Fruit fly (Drosophila melanogaster) whole organism, prepupa: ENCODE results near the gene Ucp4B.

Experiments used
- Blimp-1 ChIP-seq: fragments of 200-800 bp; sonication (Bioruptor generic); optimal IDR thresholded peaks from 3 replicates; lab custom pipeline; 2017; ENCODE audit warnings: missing biosample characterization, missing genetic modification characterization, mild to moderate bottlenecking, moderate library complexity, missing genetic modification reagents
- CG10669 ChIP-seq: fragments of 200-800 bp; sonication (Bioruptor generic); optimal IDR thresholded peaks from 3 replicates; lab custom pipeline; 2018; ENCODE audit warnings: missing biosample characterization, mild to moderate bottlenecking, missing genetic modification characterization, moderate library complexity
- CG11902 ChIP-seq: fragments of 200-800 bp; sonication (Bioruptor generic); optimal IDR thresholded peaks from 3 replicates; lab custom pipeline; 2016; ENCODE audit warnings: missing biosample characterization, missing genetic modification characterization
- CG15336 ChIP-seq: fragments of 200-800 bp; sonication (Bioruptor generic); IDR thresholded peaks from 2 replicates; pipeline ENCODE4 v1.3.6; 2022; ENCODE audit warnings: missing biosample characterization, missing genetic modification characterization
- CG1621 ChIP-seq: fragments of 200-800 bp; sonication (Bioruptor generic); optimal IDR thresholded peaks from 3 replicates; lab custom pipeline; 2018; ENCODE audit warnings: missing biosample characterization, mild to moderate bottlenecking, missing genetic modification characterization
- CG16779 ChIP-seq: fragments of 200-800 bp; sonication (Bioruptor generic); optimal IDR thresholded peaks from 3 replicates; lab custom pipeline; 2017; ENCODE audit warnings: missing biosample characterization, mild to moderate bottlenecking, missing genetic modification characterization
- CG32006 ChIP-seq: fragments of 200-800 bp; sonication (Bioruptor generic); optimal IDR thresholded peaks from 3 replicates; lab custom pipeline; 2017; ENCODE audit warnings: missing biosample characterization, mild to moderate bottlenecking, missing genetic modification characterization
- CG4318 ChIP-seq: fragments of 200-800 bp; sonication (Bioruptor generic); optimal IDR thresholded peaks from 3 replicates; lab custom pipeline; 2017; ENCODE audit warnings: missing biosample characterization, mild to moderate bottlenecking, missing genetic modification characterization
- CG6276 ChIP-seq: fragments of 200-800 bp; sonication (Bioruptor generic); optimal IDR thresholded peaks from 2 replicates; lab custom pipeline; 2017; ENCODE audit warnings: missing biosample characterization, mild to moderate bottlenecking, missing genetic modification characterization
- CG6808 ChIP-seq: fragments of 200-800 bp; sonication (Bioruptor generic); optimal IDR thresholded peaks from 3 replicates; lab custom pipeline; 2017; ENCODE audit warnings: missing biosample characterization, missing genetic modification characterization, mild to moderate bottlenecking, moderate library complexity, missing genetic modification reagents
- CG6854 ChIP-seq: fragments of 200-800 bp; sonication (Bioruptor generic); optimal IDR thresholded peaks from 2 replicates; lab custom pipeline; 2017; ENCODE audit warnings: missing biosample characterization, mild to moderate bottlenecking, missing genetic modification characterization
- CG7368 ChIP-seq: fragments of 200-800 bp; sonication (Bioruptor generic); optimal IDR thresholded peaks from 3 replicates; lab custom pipeline; 2016; ENCODE audit warnings: missing biosample characterization, missing genetic modification characterization
- CG8119 ChIP-seq: fragments of 200-800 bp; sonication (Bioruptor generic); IDR thresholded peaks from 3 replicates; pipeline ENCODE4 v1.3.6; 2022; ENCODE audit warnings: missing biosample characterization, missing genetic modification characterization
- CG8319 ChIP-seq: fragments of 200-800 bp; sonication (Bioruptor generic); optimal IDR thresholded peaks from 3 replicates; lab custom pipeline; 2016; ENCODE audit warnings: missing biosample characterization, missing genetic modification characterization
- CG8632 ChIP-seq: fragments of 200-800 bp; sonication (Bioruptor generic); optimal IDR thresholded peaks from 3 replicates; lab custom pipeline; 2016; ENCODE audit warnings: missing biosample characterization, missing genetic modification characterization
- CG9139 ChIP-seq: fragments of 200-800 bp; sonication (Bioruptor generic); optimal IDR thresholded peaks from 3 replicates; lab custom pipeline; 2017; ENCODE audit warnings: missing biosample characterization, mild to moderate bottlenecking, missing genetic modification characterization
- Eip75B ChIP-seq: fragments of 200-800 bp; sonication (Bioruptor generic); optimal IDR thresholded peaks from 3 replicates; lab custom pipeline; 2016; ENCODE audit warnings: missing biosample characterization, missing genetic modification characterization
- Eip78C ChIP-seq: fragments of 200-800 bp; sonication (Bioruptor generic); peaks from one replicate; lab custom pipeline; 2016; ENCODE audit warnings: missing biosample characterization, missing genetic modification characterization
- Gug ChIP-seq: fragments of 200-800 bp; sonication (Bioruptor generic); IDR thresholded peaks from 2 replicates; pipeline ENCODE4 v1.3.6; 2022; ENCODE audit warnings: missing biosample characterization, missing genetic modification characterization
- Hr38 ChIP-seq: sonication (Bioruptor generic); optimal IDR thresholded peaks from 2 replicates; lab custom pipeline; 2016; ENCODE audit warnings: missing biosample characterization, missing genetic modification characterization
- Lpt ChIP-seq: fragments of 200-800 bp; sonication (Bioruptor generic); optimal IDR thresholded peaks from 3 replicates; lab custom pipeline; 2016; ENCODE audit warnings: missing biosample characterization, missing genetic modification characterization
- Met ChIP-seq: fragments of 200-800 bp; sonication (Bioruptor generic); optimal IDR thresholded peaks from 3 replicates; lab custom pipeline; 2016; ENCODE audit warnings: missing biosample characterization, missing genetic modification characterization
- Smox ChIP-seq: fragments of 200-800 bp; sonication (Bioruptor generic); optimal IDR thresholded peaks from 3 replicates; lab custom pipeline; 2016; ENCODE audit warnings: missing biosample characterization, missing genetic modification characterization
- Sox102F ChIP-seq: fragments of 200-800 bp; sonication (Bioruptor generic); optimal IDR thresholded peaks from 2 replicates; lab custom pipeline; 2016; ENCODE audit warnings: missing biosample characterization, mild to moderate bottlenecking, missing genetic modification characterization
- Sox15 ChIP-seq: fragments of 200-800 bp; sonication (Bioruptor generic); optimal IDR thresholded peaks from 3 replicates; lab custom pipeline; 2016; ENCODE audit warnings: missing biosample characterization, missing genetic modification characterization
- achi ChIP-seq: fragments of 200-800 bp; sonication (Bioruptor generic); optimal IDR thresholded peaks from 3 replicates; lab custom pipeline; 2016; ENCODE audit warnings: missing biosample characterization, missing genetic modification characterization
- acj6 ChIP-seq: fragments of 200-800 bp; sonication (Bioruptor generic); optimal IDR thresholded peaks from 3 replicates; lab custom pipeline; 2016; ENCODE audit warnings: missing biosample characterization, missing genetic modification characterization
- cyc ChIP-seq: fragments of 200-800 bp; sonication (Bioruptor generic); optimal IDR thresholded peaks from 3 replicates; lab custom pipeline; 2016; ENCODE audit warnings: missing biosample characterization, missing genetic modification characterization
- dsx ChIP-seq: fragments of 200-800 bp; optimal IDR thresholded peaks from 3 replicates; lab custom pipeline; 2019; ENCODE audit warnings: missing biosample characterization, mild to moderate bottlenecking, missing genetic modification characterization, moderate library complexity; ENCODE audit not compliant: poor library complexity, severe bottlenecking
- eg ChIP-seq: fragments of 200-800 bp; sonication (Bioruptor generic); IDR thresholded peaks from 3 replicates; pipeline ENCODE4 v1.3.6; 2022; ENCODE audit warnings: missing biosample characterization, missing genetic modification characterization
- esn ChIP-seq: fragments of 200-800 bp; sonication (Bioruptor generic); optimal IDR thresholded peaks from 2 replicates; lab custom pipeline; 2016; ENCODE audit warnings: missing biosample characterization, mild to moderate bottlenecking, missing genetic modification characterization, moderate library complexity
- fd59A ChIP-seq: fragments of 200-800 bp; sonication (Bioruptor generic); optimal IDR thresholded peaks from 2 replicates; lab custom pipeline; 2017; ENCODE audit warnings: missing biosample characterization, mild to moderate bottlenecking, missing genetic modification characterization, missing genetic modification reagents
- fd85E ChIP-seq: fragments of 200-800 bp; sonication (Bioruptor generic); optimal IDR thresholded peaks from 3 replicates; lab custom pipeline; 2016; ENCODE audit warnings: missing biosample characterization, missing genetic modification characterization
- lz ChIP-seq: fragments of 200-800 bp; sonication (Bioruptor generic); optimal IDR thresholded peaks from 3 replicates; lab custom pipeline; 2016; ENCODE audit warnings: missing biosample characterization, missing genetic modification characterization
- pdm3 ChIP-seq: fragments of 200-800 bp; sonication (Bioruptor generic); optimal IDR thresholded peaks from 3 replicates; lab custom pipeline; 2016; ENCODE audit warnings: missing biosample characterization, missing genetic modification characterization
- salr ChIP-seq, 2 experiments: fragments of 200-800 bp; sonication (Bioruptor generic); optimal IDR thresholded peaks; 3 replicates each; lab custom pipeline; 2016 to 2018; ENCODE audit warnings: missing biosample characterization in 2 of 2, missing genetic modification characterization in 2 of 2, mild to moderate bottlenecking in 1 of 2
- spab ChIP-seq: fragments of 200-800 bp; sonication (Bioruptor generic); optimal IDR thresholded peaks from 2 replicates; lab custom pipeline; 2017; ENCODE audit warnings: missing biosample characterization, mild to moderate bottlenecking, missing genetic modification characterization, missing genetic modification reagents
- ss ChIP-seq, 2 experiments: fragments of 200-800 bp; sonication (Bioruptor generic); optimal IDR thresholded peaks; 2 replicates in 1 of 2; 3 replicates in 1 of 2; lab custom pipeline; 2017 to 2018; ENCODE audit warnings: mild to moderate bottlenecking in 2 of 2, missing biosample characterization in 2 of 2, missing genetic modification characterization in 2 of 2, moderate library complexity in 1 of 2
- svp ChIP-seq: fragments of 200-800 bp; sonication (Bioruptor generic); peaks from one replicate; lab custom pipeline; 2016; ENCODE audit warnings: missing biosample characterization, missing genetic modification characterization
- vri ChIP-seq: fragments of 200-800 bp; sonication (Bioruptor generic); optimal IDR thresholded peaks from 3 replicates; lab custom pipeline; 2016; ENCODE audit warnings: missing biosample characterization, mild to moderate bottlenecking, missing genetic modification characterization

Ucp4B gene

DNA sequence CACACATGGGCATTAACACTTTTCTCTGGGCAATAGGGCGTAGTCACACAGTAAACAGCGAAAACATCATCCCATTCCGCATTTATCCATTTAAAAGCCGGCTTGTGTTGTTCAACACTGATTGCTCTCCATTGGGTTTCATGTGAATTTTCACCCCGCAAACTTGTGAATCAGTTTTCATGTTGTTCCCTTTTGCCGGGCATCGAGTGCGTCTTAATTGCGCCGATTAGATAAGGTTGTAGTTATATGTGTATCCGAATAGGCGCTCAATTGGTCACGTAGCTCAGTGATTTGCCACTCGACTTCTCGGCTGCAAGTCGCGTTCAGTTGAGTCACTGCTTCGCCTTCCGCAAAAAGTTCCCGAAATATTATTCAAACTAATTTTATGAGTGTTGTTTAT, 17.3 kb downstream of the Ucp4B start:
- TF ChIP-seq Eip75B (no peak), Hr38 (GFP tag; lab: Kevin White, UChicago) (no peak), vri (peak; percentile 35)

DNA sequence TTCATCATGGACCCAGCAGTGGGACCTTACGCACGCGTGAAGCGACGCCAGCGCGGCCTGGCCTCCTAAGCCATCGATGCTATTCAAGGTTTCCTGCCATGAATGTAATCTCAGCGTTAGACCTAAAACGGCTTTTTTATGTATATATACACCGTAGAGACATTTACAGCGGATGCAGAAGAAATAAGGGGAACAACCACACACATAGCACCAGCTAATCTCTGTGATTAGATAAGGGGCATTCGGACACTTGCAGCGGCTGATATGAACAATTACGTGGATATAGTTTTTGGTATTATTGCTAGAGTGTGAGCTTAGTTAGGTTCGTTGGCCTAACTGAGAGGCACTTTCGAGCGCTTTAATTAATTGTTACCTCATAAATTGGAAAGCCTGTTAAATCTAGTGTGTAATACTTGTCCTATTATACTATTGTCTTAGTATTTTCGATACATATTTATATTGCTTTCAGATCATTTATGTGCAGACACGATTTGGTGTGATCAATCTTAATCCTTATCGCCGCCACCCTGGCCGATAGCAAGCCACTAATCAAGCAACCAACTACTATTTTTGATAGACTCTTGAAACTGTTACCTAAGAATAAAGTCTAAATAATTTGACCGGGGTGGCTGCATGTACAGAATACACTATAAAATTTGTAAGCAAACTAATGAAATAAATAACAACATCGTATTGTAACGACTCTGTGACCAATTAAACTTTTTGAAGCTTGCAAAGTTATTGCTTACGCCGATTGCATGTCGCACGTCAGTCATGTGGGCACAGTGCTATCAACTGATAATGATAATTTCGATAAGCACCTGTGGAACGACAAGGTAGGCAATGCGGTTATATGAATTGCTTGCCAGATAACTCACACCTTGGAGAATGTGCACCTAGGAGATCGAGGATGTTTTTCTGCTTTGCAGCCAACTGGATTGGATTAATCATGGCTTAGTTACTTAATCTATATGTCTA, 18.7 kb downstream of the Ucp4B start:
- TF ChIP-seq CG1621 (tag; lab: Kevin White, UChicago), result no peak
- no peak for TF ChIP-seq CG16779 (tag; lab: Kevin White, UChicago)
- no peak for TF ChIP-seq spab (GFP tag; lab: Kevin White, UChicago)
- no peak for TF ChIP-seq fd59A (GFP tag; lab: Kevin White, UChicago)
- no peak for TF ChIP-seq Sox15 (GFP tag; lab: Kevin White, UChicago)
- peak; percentile 39 for TF ChIP-seq vri

DNA sequence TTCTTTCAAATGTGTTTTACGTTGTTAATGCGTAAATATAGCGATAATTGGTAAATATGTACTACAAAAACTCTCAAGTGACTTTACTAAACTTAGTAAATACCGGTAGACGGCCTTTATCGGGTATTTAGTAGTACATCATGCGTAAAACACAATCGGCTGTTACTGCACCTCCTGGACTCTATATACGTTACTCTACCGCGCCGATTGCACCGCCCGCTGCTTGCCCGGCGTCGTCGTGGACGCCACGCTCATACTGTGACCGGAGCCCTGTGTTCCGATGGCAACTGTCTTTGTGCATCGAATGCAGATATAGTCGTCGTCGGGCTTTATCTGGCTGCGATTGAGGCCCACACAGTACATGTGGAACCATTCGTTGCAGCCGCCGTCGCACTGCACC, 20.8 kb downstream of the Ucp4B start:
- TF ChIP-seq CG6808 (GFP tag; lab: Kevin White, UChicago) (peak; percentile 39), CG1621 (tag; lab: Kevin White, UChicago) (no peak), Eip78C (GFP tag; lab: Kevin White, UChicago) (peak; percentile 54), eg (GFP tag; lab: Robert Waterston, UW) (peak; percentile 31; the same call in 1 of the 3 replicates), esn (GFP tag; lab: Kevin White, UChicago) (no peak), ss (GFP tag; optimal IDR thresholded peaks at IDR 0.05; lab: Kevin White, UChicago) (peak in 1 of 2 experiments; percentile 49), spab (GFP tag; lab: Kevin White, UChicago) (peak; percentile 3)

DNA sequence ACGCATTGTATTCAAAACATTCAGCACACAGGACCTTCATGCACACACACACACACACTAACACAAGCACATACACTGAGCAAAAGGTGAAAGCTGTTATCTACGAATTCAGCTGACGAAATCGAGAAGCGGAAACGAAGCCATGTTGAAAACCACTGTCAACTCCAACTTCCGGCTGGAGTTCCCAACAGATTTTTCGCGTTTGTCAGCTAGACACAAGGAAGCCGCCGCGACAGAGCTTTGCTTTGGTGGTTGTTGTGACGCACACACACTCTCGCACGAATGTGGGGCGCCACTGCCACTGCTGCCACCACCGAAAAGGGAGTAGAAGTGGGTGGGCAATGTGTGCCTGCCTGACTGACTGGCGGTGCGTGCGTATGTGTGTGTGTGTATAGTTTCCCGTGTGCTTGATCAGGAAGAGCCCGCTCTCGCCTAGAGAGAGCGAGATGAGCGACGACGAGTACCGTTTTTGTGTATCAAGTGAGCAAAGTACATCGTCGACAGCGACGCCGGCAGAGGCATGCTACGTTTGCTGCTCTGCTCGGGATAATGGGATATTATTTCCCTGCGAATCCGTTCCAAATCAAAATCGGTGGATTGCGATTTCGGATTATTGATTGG, 28.1 kb downstream of the Ucp4B start:
- TF ChIP-seq lz (GFP tag; lab: Kevin White, UChicago) (no peak), Hr38 (GFP tag; lab: Kevin White, UChicago) (no peak), Smox (GFP tag; lab: Kevin White, UChicago) (no peak), salr (GFP tag; optimal IDR thresholded peaks at IDR 0.05; lab: Kevin White, UChicago) (peak in 1 of 2 experiments; percentile 8), CG15336 (no peak), Gug (no peak), CG10669 (GFP tag; lab: Kevin White, UChicago) (peak; percentile 39), CG11902 (no peak), Eip78C (GFP tag; lab: Kevin White, UChicago) (peak; percentile 71), fd85E (GFP tag; lab: Kevin White, UChicago) (no peak), CG8319 (GFP tag; lab: Kevin White, UChicago) (peak; percentile 12), pdm3 (GFP tag; lab: Kevin White, UChicago) (no peak), svp (GFP tag; lab: Kevin White, UChicago) (no peak), acj6 (GFP tag; lab: Kevin White, UChicago) (no peak), CG6808 (GFP tag; lab: Kevin White, UChicago) (peak; percentile 60), Blimp-1 (GFP tag; lab: Kevin White, UChicago) (peak; percentile 50), CG9139 (GFP tag; lab: Kevin White, UChicago) (peak; percentile 57), fd59A (GFP tag; lab: Kevin White, UChicago) (peak; percentile 16), CG4318 (GFP tag; lab: Kevin White, UChicago) (no peak), CG8632 (peak; percentile 44), ss (GFP tag; optimal IDR thresholded peaks at IDR 0.05; lab: Kevin White, UChicago) (peak; percentile 30 to 78), CG1621 (tag; lab: Kevin White, UChicago) (peak; percentile 37), Sox15 (GFP tag; lab: Kevin White, UChicago) (no peak), eg (GFP tag; lab: Robert Waterston, UW) (no peak), cyc (GFP tag; lab: Kevin White, UChicago) (no peak), CG7368 (peak; percentile 12), Met (GFP tag; lab: Kevin White, UChicago) (no peak), dsx (GFP tag; lab: Kevin White, UChicago) (no peak), CG8119 (GFP tag; lab: Robert Waterston, UW) (peak; percentile 35; the same call in 1 of the 3 replicates), Sox102F (GFP tag; lab: Kevin White, UChicago) (no peak), CG6276 (GFP tag; lab: Kevin White, UChicago) (peak; percentile 22), CG32006 (GFP tag; lab: Kevin White, UChicago) (no peak), esn (GFP tag; lab: Kevin White, UChicago) (peak; percentile 45), achi (peak; percentile 72), Eip75B (no peak), CG16779 (tag; lab: Kevin White, UChicago) (no peak), CG6854 (GFP tag; lab: Kevin White, UChicago) (peak; percentile 69), Lpt (GFP tag; lab: Kevin White, UChicago) (no peak)
